Fruit fly (Drosophila melanogaster): ENCODE data around the gene BicD.
A peak's percentile ranks its signal among the peaks of the same experiment; 100 is the strongest.

The BicD gene

dm6 chr2L:17410358-17410757 lies 62.7 kb downstream of the BicD start, which contains the start of the genes Polr2J and CG15141 (continued):
- no peak for TF ChIP-seq sqz (GFP tag; optimal IDR thresholded peaks at IDR 0.05)
- no peak for TF ChIP-seq Hr78 (GFP tag; optimal IDR thresholded peaks at IDR 0.05)
- TF ChIP-seq Fer3 (tag; optimal IDR thresholded peaks at IDR 0.05): peak; percentile 81
- TF ChIP-seq Vsx1 (GFP tag; optimal IDR thresholded peaks at IDR 0.05): peak; percentile 82
- TF ChIP-seq ab (GFP tag; optimal IDR thresholded peaks at IDR 0.05): no peak
- peak; percentile 86 for TF ChIP-seq ranshi (GFP tag; IDR thresholded peaks at IDR 0.05)
- no peak for TF ChIP-seq sc (optimal IDR thresholded peaks at IDR 0.05)
- peak; percentile 56 for TF ChIP-seq sc (GFP tag; optimal IDR thresholded peaks at IDR 0.05)
- no peak for TF ChIP-seq CG12071 (GFP tag; optimal IDR thresholded peaks at IDR 0.05)
- TF ChIP-seq twi (tag; optimal IDR thresholded peaks at IDR 0.05): no peak
- TF ChIP-seq Hand (GFP tag; optimal IDR thresholded peaks at IDR 0.05): no peak
- peak; percentile 90 for TF ChIP-seq Sox102F (GFP tag; optimal IDR thresholded peaks at IDR 0.05)
- peak; percentile 73 for TF ChIP-seq CG31224 (GFP tag; IDR thresholded peaks at IDR 0.05)
- TF ChIP-seq CG4707 (GFP tag; optimal IDR thresholded peaks at IDR 0.05): no peak
- TF ChIP-seq disco-r (GFP tag; optimal IDR thresholded peaks at IDR 0.05): no peak
- TF ChIP-seq zfh2 (GFP tag; optimal IDR thresholded peaks at IDR 0.05): peak; percentile 88
- TF ChIP-seq CG42726 (GFP tag; IDR thresholded peaks at IDR 0.05; ENCODE audit: partially characterized antibody): 0 out of 2 replicates have a peak, but pooled peaks have one; percentile 38
- peak; percentile 84 for TF ChIP-seq sna (GFP tag; IDR thresholded peaks at IDR 0.05; ENCODE audit: partially characterized antibody)
- TF ChIP-seq CG16815 (GFP tag; optimal IDR thresholded peaks at IDR 0.05): peak; percentile 87
- peak; percentile 84 for TF ChIP-seq CG8765 (GFP tag; IDR thresholded peaks at IDR 0.05)
- TF ChIP-seq CG31388 (GFP tag; optimal IDR thresholded peaks at IDR 0.05): peak; percentile 52
- TF ChIP-seq CG15696 (tag; optimal IDR thresholded peaks at IDR 0.05): peak; percentile 87
- no peak for TF ChIP-seq Hmr (GFP tag; optimal IDR thresholded peaks at IDR 0.05)
- peak; percentile 73 for TF ChIP-seq CG10462 (GFP tag; optimal IDR thresholded peaks at IDR 0.05)
- TF ChIP-seq pnt (GFP tag; optimal IDR thresholded peaks at IDR 0.05): peak; percentile 51
- peak; percentile 66 for TF ChIP-seq trh (GFP tag; optimal IDR thresholded peaks at IDR 0.05)
- TF ChIP-seq dmrt11E (tag; optimal IDR thresholded peaks at IDR 0.05): peak; percentile 86
- no peak for TF ChIP-seq CG15269 (tag; optimal IDR thresholded peaks at IDR 0.05)
- TF ChIP-seq CG5953 (GFP tag; IDR thresholded peaks at IDR 0.05): no peak
- TF ChIP-seq CG12659 (GFP tag; optimal IDR thresholded peaks at IDR 0.05): peak; percentile 90
- peak; percentile 68; the same call in 2 of the 3 replicates for TF ChIP-seq CG3726 (GFP tag; IDR thresholded peaks at IDR 0.05)
- TF ChIP-seq gt (GFP tag; IDR thresholded peaks at IDR 0.05): peak; percentile 67; the same call in 1 of the 2 replicates
- TF ChIP-seq al (GFP tag; IDR thresholded peaks at IDR 0.05): peak; percentile 87
- TF ChIP-seq Ptx1 (GFP tag; IDR thresholded peaks at IDR 0.05): peak; percentile 95
- no peak for TF ChIP-seq kni (GFP tag; optimal IDR thresholded peaks at IDR 0.05)
- peak; percentile 79 for TF ChIP-seq pum (GFP tag; optimal IDR thresholded peaks at IDR 0.05)
- peak; percentile 84 for TF ChIP-seq amos (GFP tag; IDR thresholded peaks at IDR 0.05; ENCODE audit: partially characterized antibody)
- TF ChIP-seq Pdp1 (GFP tag; optimal IDR thresholded peaks at IDR 0.05): peak in 1 of 2 experiments; percentile 75
- peak; percentile 63 for TF ChIP-seq Six4 (GFP tag; optimal IDR thresholded peaks at IDR 0.05)
- TF ChIP-seq CG11093 (GFP tag; IDR thresholded peaks at IDR 0.05): peak; percentile 72; the same call in 2 of the 3 replicates
- peak; percentile 81 for TF ChIP-seq CG3281 (GFP tag; optimal IDR thresholded peaks at IDR 0.05)
- TF ChIP-seq CrebB (tag; optimal IDR thresholded peaks at IDR 0.05): peak; percentile 59
- TF ChIP-seq Bteb2 (GFP tag; optimal IDR thresholded peaks at IDR 0.05): peak; percentile 79
- peak; percentile 94 for TF ChIP-seq Scr (GFP tag; IDR thresholded peaks at IDR 0.05; ENCODE audit: partially characterized antibody)
- TF ChIP-seq CG13624 (GFP tag; optimal IDR thresholded peaks at IDR 0.05): peak; percentile 78
- TF ChIP-seq CG12744 (GFP tag; optimal IDR thresholded peaks at IDR 0.05): peak; percentile 21
- peak; percentile 52 for TF ChIP-seq CG33213 (GFP tag; optimal IDR thresholded peaks at IDR 0.05)
- peak; percentile 79 for TF ChIP-seq HLH4C (GFP tag; IDR thresholded peaks at IDR 0.05; ENCODE audit: partially characterized antibody)
- peak; percentile 81; the same call in 2 of the 3 replicates for TF ChIP-seq C15 (GFP tag; IDR thresholded peaks at IDR 0.05)
- peak; percentile 92 for TF ChIP-seq CG32772 (GFP tag; IDR thresholded peaks at IDR 0.05)

Measured in whole organism, embryonic.